Fruit fly (Drosophila melanogaster): ENCODE results near the gene Aldh7A1.

Gene Aldh7A1

DNA sequence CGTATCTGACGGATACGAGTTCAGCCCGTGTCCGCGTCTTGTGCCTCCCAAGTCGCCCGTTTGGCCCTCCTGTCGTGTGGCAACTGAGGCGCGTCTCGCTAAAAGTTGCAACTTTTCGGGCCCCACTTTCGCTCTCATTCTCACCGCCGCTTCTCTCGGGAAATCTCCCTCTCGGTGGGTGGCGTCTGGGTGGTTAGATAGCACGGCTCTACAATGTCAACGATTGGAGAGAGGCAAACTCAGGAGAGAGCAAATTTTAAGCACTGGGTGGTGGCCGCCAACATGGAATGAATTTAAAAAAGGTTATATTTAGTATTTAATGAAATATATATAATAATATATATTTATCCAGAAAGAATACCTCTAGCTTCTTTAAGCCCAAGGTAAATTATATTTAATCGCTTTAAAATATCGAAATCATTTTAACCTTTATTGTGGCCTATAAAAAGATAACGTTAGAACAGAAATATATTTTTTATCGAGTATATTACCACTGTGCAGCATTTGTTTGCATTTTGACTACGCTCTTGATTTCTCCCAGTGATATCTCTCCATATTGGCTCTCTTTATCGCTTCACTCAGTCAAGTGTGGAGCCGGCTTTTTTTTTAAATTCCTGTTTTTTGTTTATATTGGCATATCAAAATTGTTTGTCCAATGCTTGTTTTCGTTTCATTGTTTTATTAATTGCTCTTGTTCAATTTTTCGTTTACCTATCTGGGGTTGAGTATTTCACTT is 23.9 kb upstream of the Aldh7A1 start, which contains the start of gene Gbs-76A (continued):
- TF ChIP-seq Myb (GFP tag; optimal IDR thresholded peaks at IDR 0.05) (no peak), Ada2b (GFP tag; IDR thresholded peaks at IDR 0.05) (peak; percentile 76), emc (GFP tag; optimal IDR thresholded peaks at IDR 0.05) (no peak), Opbp (GFP tag; IDR thresholded peaks at IDR 0.05; ENCODE audit: partially characterized antibody) (no peak), CG8765 (GFP tag; IDR thresholded peaks at IDR 0.05) (no peak), ase (GFP tag; IDR thresholded peaks at IDR 0.05) (peak; percentile 67; the same call in 2 of the 3 replicates), Poxn (GFP tag; IDR thresholded peaks at IDR 0.05) (0 out of 2 replicates have a peak, but pooled peaks have one; percentile 45), her (GFP tag; optimal IDR thresholded peaks at IDR 0.05) (no peak), corto (GFP tag; optimal IDR thresholded peaks at IDR 0.05) (peak; percentile 78), Sin3A (optimal IDR thresholded peaks at IDR 0.05) (no peak), nerfin-2 (GFP tag; IDR thresholded peaks at IDR 0.05; ENCODE audit: partially characterized antibody) (peak; percentile 20; the same call in 1 of the 2 replicates), CG17612 (GFP tag; IDR thresholded peaks at IDR 0.05) (no peak), CG8281 (tag; optimal IDR thresholded peaks at IDR 0.05) (peak; percentile 73), Nf-YB (GFP tag; optimal IDR thresholded peaks at IDR 0.05) (peak; percentile 75), CG12219 (GFP tag; optimal IDR thresholded peaks at IDR 0.05) (peak; percentile 60), zf30C (GFP tag; optimal IDR thresholded peaks at IDR 0.05) (peak; percentile 75), tna (GFP tag; IDR thresholded peaks at IDR 0.05; ENCODE audit: partially characterized antibody) (no peak), ac (GFP tag; optimal IDR thresholded peaks at IDR 0.05) (no peak), Sox100B (GFP tag; optimal IDR thresholded peaks at IDR 0.05) (peak; percentile 85), pita (GFP tag; optimal IDR thresholded peaks at IDR 0.05) (no peak), Nf-YA (GFP tag; IDR thresholded peaks at IDR 0.05) (peak; percentile 55; the same call in 1 of the 2 replicates), repo (GFP tag; optimal IDR thresholded peaks at IDR 0.05) (no peak), zen (tag; optimal IDR thresholded peaks at IDR 0.05) (peak; percentile 73), CG13775 (GFP tag; optimal IDR thresholded peaks at IDR 0.05) (peak; percentile 76), trh (GFP tag; optimal IDR thresholded peaks at IDR 0.05) (no peak), CG8944 (GFP tag; optimal IDR thresholded peaks at IDR 0.05) (no peak), CG12104 (GFP tag; optimal IDR thresholded peaks at IDR 0.05) (peak; percentile 34), CG4404 (GFP tag; IDR thresholded peaks at IDR 0.05) (peak; percentile 53), CTCF (GFP tag; optimal IDR thresholded peaks at IDR 0.05) (peak; percentile 19), CG18262 (tag; optimal IDR thresholded peaks at IDR 0.05) (peak; percentile 88), sisA (GFP tag; IDR thresholded peaks at IDR 0.05) (peak; percentile 64), Ssrp (tag; optimal IDR thresholded peaks at IDR 0.05) (peak; percentile 83), CG2889 (GFP tag; IDR thresholded peaks at IDR 0.05) (peak; percentile 56; the same call in 1 of the 3 replicates), CG1832 (GFP tag; optimal IDR thresholded peaks at IDR 0.05) (no peak), CG30403 (GFP tag; optimal IDR thresholded peaks at IDR 0.05) (peak; percentile 51), inv (GFP tag; IDR thresholded peaks at IDR 0.05; ENCODE audit: partially characterized antibody) (peak; percentile 59), tgo (GFP tag; IDR thresholded peaks at IDR 0.05) (peak; percentile 79), ham (GFP tag; IDR thresholded peaks at IDR 0.05) (no peak), gem (tag; optimal IDR thresholded peaks at IDR 0.05) (peak; percentile 94), h (optimal IDR thresholded peaks at IDR 0.05) (no peak), hkb (optimal IDR thresholded peaks at IDR 0.05) (no peak), hkb (GFP tag; IDR thresholded peaks at IDR 0.05) (peak; percentile 76), Rx (GFP tag; IDR thresholded peaks at IDR 0.05) (peak; percentile 40; the same call in 1 of the 2 replicates), Bdp1 (GFP tag; optimal IDR thresholded peaks at IDR 0.05) (no peak), Neu2 (GFP tag; optimal IDR thresholded peaks at IDR 0.05; ENCODE audit: borderline replicate concordance) (no peak), CG12659 (GFP tag; optimal IDR thresholded peaks at IDR 0.05) (peak; percentile 87), CG9437 (GFP tag; optimal IDR thresholded peaks at IDR 0.05) (peak; percentile 79), lola (GFP tag; optimal IDR thresholded peaks at IDR 0.05) (peak in 1 of 3 experiments; percentile 64), CG30431 (GFP tag; optimal IDR thresholded peaks at IDR 0.05) (peak; percentile 45), CG14860 (GFP tag; IDR thresholded peaks at IDR 0.05; ENCODE audit: partially characterized antibody) (peak; percentile 49; the same call in 1 of the 3 replicates)

All from whole organism, embryonic.